Worm (Caenorhabditis elegans): ENCODE results near the gene T01C8.3.

The T01C8.3 gene

DNA sequence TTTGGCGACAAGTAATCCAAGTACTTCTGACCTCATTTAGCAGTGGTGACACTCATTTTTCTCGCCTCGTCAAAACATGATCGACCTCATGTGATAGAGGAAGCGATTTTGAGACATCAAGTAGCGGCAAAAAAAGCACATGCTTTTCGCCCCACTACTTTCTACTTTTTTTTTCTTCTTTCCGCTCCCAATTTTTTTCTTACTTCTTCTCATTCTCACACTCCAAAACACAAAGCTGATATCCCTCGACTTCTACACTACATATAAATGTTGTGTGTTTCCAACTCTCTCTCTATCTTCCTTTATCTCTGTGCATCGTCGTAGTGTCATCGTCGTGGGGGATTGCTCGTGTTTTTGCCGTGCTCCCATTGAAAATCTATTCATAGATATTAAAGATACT is 50.8 kb downstream of the T01C8.3 start:
- no peak for TF ChIP-seq ceh-19 (GFP tag; optimal IDR thresholded peaks at IDR 0.05)
- no peak for TF ChIP-seq pag-3 (tag; optimal IDR thresholded peaks at IDR 0.05; ENCODE audit: borderline replicate concordance)
- TF ChIP-seq zip-5 (tag; optimal IDR thresholded peaks at IDR 0.05) = no peak
- TF ChIP-seq ceh-18 (tag; optimal IDR thresholded peaks at IDR 0.05) = peak; percentile 22

DNA sequence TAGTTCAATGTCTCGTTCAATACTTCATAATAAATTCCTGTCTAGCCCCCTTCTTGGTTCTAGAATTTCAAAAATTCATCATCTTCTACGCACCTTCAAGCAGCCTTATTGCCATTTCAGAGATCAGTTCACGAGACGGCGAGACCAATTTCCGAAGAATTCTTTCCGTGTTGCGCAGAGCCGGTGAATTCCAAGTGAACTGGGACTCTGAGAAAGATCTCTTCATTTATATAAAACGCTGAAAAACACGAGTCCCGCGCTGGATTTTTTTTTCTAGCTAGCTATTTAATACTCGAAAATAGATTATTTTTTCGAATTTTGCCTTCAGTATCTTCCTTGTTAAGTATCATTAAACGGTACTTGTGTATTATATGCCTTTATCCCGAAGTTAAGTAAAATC is 51.8 kb downstream of the T01C8.3 start:
- TF ChIP-seq hlh-8 (tag; optimal IDR thresholded peaks at IDR 0.05) = no peak
- TF ChIP-seq tbx-2 (tag; optimal IDR thresholded peaks at IDR 0.05) = no peak
- TF ChIP-seq pag-3 (tag; optimal IDR thresholded peaks at IDR 0.05; ENCODE audit: borderline replicate concordance) = no peak
- TF ChIP-seq fax-1 (tag; optimal IDR thresholded peaks at IDR 0.05) = no peak
- no peak for TF ChIP-seq pha-2 (tag; optimal IDR thresholded peaks at IDR 0.05)
- TF ChIP-seq ceh-30 (tag; optimal IDR thresholded peaks at IDR 0.05) = no peak
- TF ChIP-seq dve-1 (tag; optimal IDR thresholded peaks at IDR 0.05) = no peak
- no peak for TF ChIP-seq hlh-30 (tag; optimal IDR thresholded peaks at IDR 0.05; ENCODE audit: insufficient read depth)
- TF ChIP-seq nhr-11 (tag; optimal IDR thresholded peaks at IDR 0.05) = no peak
- no peak for TF ChIP-seq zip-5 (tag; optimal IDR thresholded peaks at IDR 0.05)
- TF ChIP-seq ceh-34 (tag; optimal IDR thresholded peaks at IDR 0.05) = no peak
- no peak for TF ChIP-seq sdc-2 (tag; optimal IDR thresholded peaks at IDR 0.05)
- TF ChIP-seq unc-55 (GFP tag; optimal IDR thresholded peaks at IDR 0.05) = no peak
- no peak for TF ChIP-seq sox-4 (tag; optimal IDR thresholded peaks at IDR 0.05)
- no peak for TF ChIP-seq che-1 (tag; optimal IDR thresholded peaks at IDR 0.05)
- TF ChIP-seq ceh-24 (tag; optimal IDR thresholded peaks at IDR 0.05) = no peak

Measured in whole organism, late embryonic.